Fruit fly (Drosophila melanogaster) whole organism, embryonic: ENCODE results near the gene kek4.

ENCODE experiments used
- Abd-B ChIP-seq: fragments of 200-800 bp; sonication (Bioruptor generic); optimal IDR thresholded peaks from 2 replicates; lab custom pipeline; 2018; ENCODE audit warnings: missing biosample characterization, mild to moderate bottlenecking, missing genetic modification characterization, moderate library complexity
- Adf1 ChIP-seq: fragments of 200-800 bp; sonication (Bioruptor generic); IDR thresholded peaks from 2 replicates; pipeline ENCODE4 v1.3.6; 2022; ENCODE audit warnings: missing biosample characterization, missing genetic modification characterization
- Asciz ChIP-seq: fragments of 200-800 bp; sonication (Bioruptor generic); optimal IDR thresholded peaks from 2 replicates; lab custom pipeline; 2017; ENCODE audit warnings: missing biosample characterization, mild to moderate bottlenecking, missing genetic modification characterization, missing genetic modification reagents
- C15 ChIP-seq: fragments of 200-800 bp; sonication (Bioruptor generic); IDR thresholded peaks from 3 replicates; pipeline ENCODE4 v1.3.6; 2022; ENCODE audit warnings: missing biosample characterization, missing genetic modification characterization
- CG10267 ChIP-seq: fragments of 200-800 bp; sonication (Bioruptor generic); optimal IDR thresholded peaks from 2 replicates; lab custom pipeline; 2018; ENCODE audit warnings: missing biosample characterization, mild to moderate bottlenecking, missing genetic modification characterization, moderate library complexity
- CG10274 ChIP-seq: fragments of 200-800 bp; sonication (Bioruptor generic); optimal IDR thresholded peaks from 3 replicates; lab custom pipeline; 2017; ENCODE audit warnings: missing biosample characterization, mild to moderate bottlenecking, missing genetic modification characterization
- CG12236 ChIP-seq: fragments of 200-800 bp; sonication (Bioruptor generic); optimal IDR thresholded peaks from 2 replicates; lab custom pipeline; 2016; ENCODE audit warnings: missing biosample characterization, missing genetic modification characterization
- CG12391 ChIP-seq: fragments of 200-800 bp; sonication (Bioruptor generic); optimal IDR thresholded peaks from 3 replicates; lab custom pipeline; 2018; ENCODE audit warnings: missing biosample characterization, mild to moderate bottlenecking, missing genetic modification characterization, moderate library complexity
- CG12659 ChIP-seq: fragments of 200-800 bp; sonication (Bioruptor generic); optimal IDR thresholded peaks from 3 replicates; lab custom pipeline; 2017; ENCODE audit warnings: mild to moderate bottlenecking, missing biosample characterization, missing genetic modification reagents, missing genetic modification characterization
- CG1602 ChIP-seq: fragments of 200-800 bp; sonication (Bioruptor generic); optimal IDR thresholded peaks from 3 replicates; lab custom pipeline; 2016; ENCODE audit warnings: missing biosample characterization, missing genetic modification characterization
- CG16779 ChIP-seq: fragments of 200-800 bp; sonication (Bioruptor generic); IDR thresholded peaks from 2 replicates; pipeline ENCODE4 v1.3.6; 2022; ENCODE audit warnings: missing biosample characterization, missing genetic modification characterization
- CG18262 ChIP-seq: fragments of 200-800 bp; optimal IDR thresholded peaks from 3 replicates; lab custom pipeline; 2019; ENCODE audit warnings: missing biosample characterization, mild to moderate bottlenecking, missing genetic modification characterization, moderate library complexity
- CG2202 ChIP-seq: fragments of 200-800 bp; sonication (Bioruptor generic); optimal IDR thresholded peaks from 2 replicates; lab custom pipeline; 2018; ENCODE audit warnings: missing biosample characterization, mild to moderate bottlenecking, missing genetic modification characterization
- CG3407 ChIP-seq: fragments of 200-800 bp; sonication (Bioruptor generic); optimal IDR thresholded peaks from 2 replicates; lab custom pipeline; 2018; ENCODE audit warnings: missing biosample characterization, mild to moderate bottlenecking, missing genetic modification characterization
- CG3847 ChIP-seq: fragments of 200-800 bp; sonication (Bioruptor generic); IDR thresholded peaks from 2 replicates; pipeline ENCODE4 v1.3.6; 2022; ENCODE audit warnings: missing biosample characterization, missing genetic modification characterization
- CG4360 ChIP-seq: fragments of 200-800 bp; sonication (Bioruptor generic); IDR thresholded peaks from 2 replicates; pipeline ENCODE4 v1.3.6; 2022; ENCODE audit warnings: missing biosample characterization, missing genetic modification characterization
- CG5953 ChIP-seq: fragments of 200-800 bp; sonication (Bioruptor generic); IDR thresholded peaks from 2 replicates; pipeline ENCODE4 v1.3.6; 2022; ENCODE audit warnings: missing biosample characterization, missing genetic modification characterization
- CG8290 ChIP-seq, 3 experiments: fragments of 200-800 bp; sonication (Bioruptor generic); optimal IDR thresholded peaks; 2 replicates each; lab custom pipeline; 2016 to 2019; ENCODE audit warnings: missing biosample characterization in 3 of 3, missing genetic modification characterization in 3 of 3, mild to moderate bottlenecking in 2 of 3, moderate library complexity in 1 of 3
- CG9437 ChIP-seq: fragments of 200-800 bp; sonication (Bioruptor generic); optimal IDR thresholded peaks from 2 replicates; lab custom pipeline; 2018; ENCODE audit warnings: missing biosample characterization, mild to moderate bottlenecking, missing genetic modification characterization
- D19A ChIP-seq: fragments of 200-800 bp; optimal IDR thresholded peaks from 3 replicates; lab custom pipeline; 2019; ENCODE audit warnings: missing biosample characterization, mild to moderate bottlenecking, missing genetic modification characterization, moderate library complexity
- Dbx ChIP-seq: fragments of 200-800 bp; sonication (Bioruptor generic); IDR thresholded peaks from 3 replicates; pipeline ENCODE4 v1.3.6; 2022; ENCODE audit warnings: missing biosample characterization, missing genetic modification characterization
- Deaf1 ChIP-seq: fragments of 200-800 bp; optimal IDR thresholded peaks from 3 replicates; lab custom pipeline; 2019; ENCODE audit warnings: missing biosample characterization, mild to moderate bottlenecking, missing genetic modification characterization, moderate library complexity
- Gug ChIP-seq: fragments of 200-800 bp; sonication (Bioruptor generic); IDR thresholded peaks from 4 replicates; pipeline ENCODE4 v1.3.6; 2022; ENCODE audit warnings: missing biosample characterization, missing genetic modification characterization
- Hsf ChIP-seq: fragments of 200-800 bp; sonication (Bioruptor generic); optimal IDR thresholded peaks from 3 replicates; lab custom pipeline; 2016; ENCODE audit warnings: missing biosample characterization, missing genetic modification characterization
- Mad ChIP-seq: fragments of 200-800 bp; sonication (Bioruptor generic); optimal IDR thresholded peaks from 2 replicates; lab custom pipeline; 2016; ENCODE audit warnings: missing biosample characterization, missing genetic modification characterization
- NC2α ChIP-seq: fragments of 200-800 bp; sonication (Bioruptor generic); optimal IDR thresholded peaks from 2 replicates; lab custom pipeline; 2016; ENCODE audit warnings: missing biosample characterization, missing genetic modification characterization
- NfI ChIP-seq: fragments of 200-800 bp; sonication (Bioruptor generic); optimal IDR thresholded peaks from 3 replicates; lab custom pipeline; 2018; ENCODE audit warnings: missing biosample characterization, mild to moderate bottlenecking, missing genetic modification characterization, moderate library complexity
- Poxn ChIP-seq: fragments of 200-800 bp; sonication (Bioruptor generic); IDR thresholded peaks from 2 replicates; pipeline ENCODE4 v1.3.6; 2022; ENCODE audit warnings: missing biosample characterization, missing genetic modification characterization
- Sox102F ChIP-seq: fragments of 200-800 bp; sonication (Bioruptor generic); optimal IDR thresholded peaks from 2 replicates; lab custom pipeline; 2018; ENCODE audit warnings: missing biosample characterization, mild to moderate bottlenecking, missing genetic modification characterization, moderate library complexity
- ase ChIP-seq: fragments of 200-800 bp; sonication (Bioruptor generic); IDR thresholded peaks from 3 replicates; pipeline ENCODE4 v1.3.6; 2022; ENCODE audit warnings: missing biosample characterization, missing genetic modification characterization
- bowl ChIP-seq: fragments of 200-800 bp; sonication (Bioruptor generic); IDR thresholded peaks from 2 replicates; pipeline ENCODE4 v1.3.6; 2022; ENCODE audit warnings: missing biosample characterization, missing genetic modification characterization
- btn ChIP-seq: fragments of 200-800 bp; sonication (Bioruptor generic); optimal IDR thresholded peaks from 2 replicates; lab custom pipeline; 2016; ENCODE audit warnings: missing biosample characterization, missing genetic modification characterization
- caup ChIP-seq: fragments of 200-800 bp; sonication (Bioruptor generic); optimal IDR thresholded peaks from 3 replicates; lab custom pipeline; 2017; ENCODE audit warnings: missing biosample characterization, mild to moderate bottlenecking, missing genetic modification characterization, moderate library complexity; ENCODE audit not compliant: severe bottlenecking
- dm ChIP-seq: fragments of 200-800 bp; sonication (Bioruptor generic); optimal IDR thresholded peaks from 3 replicates; lab custom pipeline; 2016; ENCODE audit warnings: missing biosample characterization, missing genetic modification characterization
- ftz-f1 ChIP-seq: fragments of 200-800 bp; sonication (Bioruptor generic); optimal IDR thresholded peaks from 2 replicates; lab custom pipeline; 2016; ENCODE audit warnings: missing biosample characterization, missing genetic modification characterization
- fu2 ChIP-seq: fragments of 200-800 bp; sonication (Bioruptor generic); optimal IDR thresholded peaks from 2 replicates; lab custom pipeline; 2016; ENCODE audit warnings: missing biosample characterization, missing genetic modification characterization
- gsb-n ChIP-seq: fragments of 200-800 bp; sonication (Bioruptor generic); optimal IDR thresholded peaks from 3 replicates; lab custom pipeline; 2018; ENCODE audit warnings: missing biosample characterization, mild to moderate bottlenecking, missing genetic modification characterization
- maf-S ChIP-seq: fragments of 200-800 bp; sonication (Bioruptor generic); optimal IDR thresholded peaks from 2 replicates; lab custom pipeline; 2016; ENCODE audit warnings: missing biosample characterization, missing genetic modification characterization
- mirr ChIP-seq: fragments of 200-800 bp; sonication (Bioruptor generic); optimal IDR thresholded peaks from 3 replicates; lab custom pipeline; 2018; ENCODE audit warnings: missing biosample characterization, mild to moderate bottlenecking, missing genetic modification characterization
- oc ChIP-seq: fragments of 200-800 bp; sonication (Bioruptor generic); optimal IDR thresholded peaks from 2 replicates; lab custom pipeline; 2018; ENCODE audit warnings: missing biosample characterization, mild to moderate bottlenecking, missing genetic modification characterization, moderate library complexity
- org-1 ChIP-seq: fragments of 200-800 bp; sonication (Bioruptor generic); optimal IDR thresholded peaks from 2 replicates; lab custom pipeline; 2017; ENCODE audit warnings: missing biosample characterization, missing genetic modification characterization
- otp ChIP-seq: fragments of 200-800 bp; sonication (Bioruptor generic); IDR thresholded peaks from 3 replicates; pipeline ENCODE4, ENCODE4 v1.3.6; 2022; ENCODE audit warnings: missing biosample characterization, missing genetic modification characterization
- pros ChIP-seq: fragments of 200-800 bp; sonication (Bioruptor generic); optimal IDR thresholded peaks from 3 replicates; lab custom pipeline; 2019; ENCODE audit warnings: missing biosample characterization, mild to moderate bottlenecking, missing genetic modification characterization, moderate library complexity
- scrt ChIP-seq: fragments of 200-800 bp; sonication (Bioruptor generic); optimal IDR thresholded peaks from 2 replicates; lab custom pipeline; 2018; ENCODE audit warnings: missing biosample characterization, mild to moderate bottlenecking, missing genetic modification characterization, moderate library complexity
- sens ChIP-seq: fragments of 200-800 bp; sonication (Bioruptor generic); peaks from one replicate; lab custom pipeline; 2016; ENCODE audit warnings: missing biosample characterization, missing genetic modification characterization
- sim ChIP-seq: fragments of 200-800 bp; sonication (Bioruptor generic); IDR thresholded peaks from 2 replicates; pipeline ENCODE4 v1.3.6; 2022; ENCODE audit warnings: missing biosample characterization, missing genetic modification characterization
- vvl ChIP-seq: fragments of 200-800 bp; sonication (Bioruptor generic); IDR thresholded peaks from 2 replicates; pipeline ENCODE4 v1.3.6; 2022; ENCODE audit warnings: missing biosample characterization, missing genetic modification characterization
- wdn ChIP-seq: fragments of 200-800 bp; sonication (Bioruptor generic); IDR thresholded peaks from 2 replicates; pipeline ENCODE4 v1.3.6; 2022; ENCODE audit warnings: missing biosample characterization, missing genetic modification characterization
- z ChIP-seq: fragments of 200-800 bp; sonication (Bioruptor generic); IDR thresholded peaks from 3 replicates; pipeline ENCODE4 v1.3.6; 2022; ENCODE audit warnings: missing biosample characterization, missing genetic modification characterization
- zfh1 ChIP-seq: fragments of 200-800 bp; sonication (Bioruptor generic); IDR thresholded peaks from 3 replicates; pipeline ENCODE4 v1.3.6; 2022; ENCODE audit warnings: missing biosample characterization, missing genetic modification characterization

Gene kek4

DNA sequence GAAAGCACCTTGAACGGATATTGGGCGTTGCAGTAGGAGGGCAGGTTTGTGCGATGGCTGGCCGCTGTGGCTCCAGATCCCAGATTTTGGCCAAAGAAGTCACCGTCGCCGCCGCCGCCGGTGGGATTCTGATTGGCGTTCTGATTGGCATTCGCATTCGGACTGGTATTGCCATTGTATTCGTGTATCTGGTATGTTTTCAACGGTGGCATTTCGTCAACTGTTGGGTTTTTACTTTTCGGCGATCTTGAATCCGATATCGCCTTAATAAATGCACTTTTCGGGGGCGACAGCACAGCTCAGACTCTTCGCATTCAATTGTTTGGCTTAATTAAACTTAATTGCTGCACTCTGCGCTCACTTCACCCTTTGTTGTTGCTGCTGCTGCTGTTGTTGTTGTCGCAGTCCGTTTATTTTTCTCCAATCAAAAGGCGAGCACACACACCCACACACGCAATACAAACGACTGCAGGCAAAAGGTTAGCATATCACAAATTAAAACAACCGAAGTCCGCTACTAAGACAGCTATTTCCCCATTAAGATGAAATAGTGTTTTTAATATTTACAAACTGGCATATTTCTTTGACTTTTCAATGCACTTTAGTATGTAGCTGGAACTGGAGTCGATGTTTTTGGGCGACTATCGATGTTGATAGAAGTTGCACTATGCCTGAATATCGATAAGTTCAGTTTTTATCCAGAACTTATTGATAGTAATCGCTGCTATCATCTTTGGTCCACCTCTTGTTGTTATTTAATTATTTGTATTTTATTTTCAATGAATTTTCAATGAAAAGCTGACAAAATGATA lies 4.3 kb upstream of the kek4 start, which contains the start of the genes CG9426 and mRF1 (continued):
- TF ChIP-seq fu2 (peak; percentile 14), CG12659 (GFP tag; lab: Kevin White, UChicago) (peak; percentile 63), Sox102F (GFP tag; lab: Kevin White, UChicago) (no peak), oc (tag; lab: Kevin White, UChicago) (no peak), CG4360 (peak; percentile 97), Poxn (GFP tag; lab: Robert Waterston, UW) (no peak), caup (GFP tag; lab: Kevin White, UChicago) (peak; percentile 5), CG10267 (tag; lab: Kevin White, UChicago) (peak; percentile 77), Mad (GFP tag; lab: Kevin White, UChicago) (no peak), CG8290 (GFP tag; optimal IDR thresholded peaks at IDR 0.05; lab: Kevin White, UChicago) (no peak), CG8290 (tag; optimal IDR thresholded peaks at IDR 0.05; lab: Kevin White, UChicago) (no peak), CG18262 (tag; lab: Kevin White, UChicago) (peak; percentile 15), CG16779 (GFP tag; lab: Robert Waterston, UW) (no peak), CG2202 (tag; lab: Kevin White, UChicago) (no peak), ase (GFP tag; lab: Robert Waterston, UW) (no peak), bowl (GFP tag; lab: Robert Waterston, UW) (no peak), org-1 (no peak), CG12236 (GFP tag; lab: Kevin White, UChicago) (no peak), pros (no peak), D19A (tag; lab: Kevin White, UChicago) (no peak), Asciz (GFP tag; lab: Kevin White, UChicago) (no peak), zfh1 (GFP tag; lab: Robert Waterston, UW) (no peak), Adf1 (GFP tag; lab: Robert Waterston, UW) (no peak), Dbx (GFP tag; lab: Robert Waterston, UW) (0 out of 3 replicates have a peak, but pooled peaks have one; percentile 35), C15 (GFP tag; lab: Robert Waterston, UW) (no peak), maf-S (GFP tag; lab: Kevin White, UChicago) (no peak), CG12391 (tag; lab: Kevin White, UChicago) (peak; percentile 50), dm (GFP tag; lab: Kevin White, UChicago) (peak; percentile 24), sens (GFP tag; lab: Kevin White, UChicago) (peak; percentile 88), mirr (GFP tag; lab: Kevin White, UChicago) (no peak), Deaf1 (tag; lab: Kevin White, UChicago) (no peak), Gug (GFP tag; lab: Robert Waterston, UW) (no peak; the same call in 3 of the 4 replicates), btn (no peak), otp (GFP tag; lab: Robert Waterston, UW) (no peak), vvl (GFP tag; lab: Robert Waterston, UW) (peak; percentile 63), CG9437 (GFP tag; lab: Kevin White, UChicago) (no peak), Abd-B (GFP tag; lab: Kevin White, UChicago) (no peak), z (no peak), scrt (no peak), NC2α (GFP tag; lab: Kevin White, UChicago) (no peak), ftz-f1 (GFP tag; lab: Kevin White, UChicago) (no peak), NfI (no peak), Hsf (peak; percentile 31), gsb-n (no peak), CG3407 (GFP tag; lab: Kevin White, UChicago) (no peak), sim (GFP tag; lab: Robert Waterston, UW) (no peak), CG1602 (GFP tag; lab: Kevin White, UChicago) (no peak), CG3847 (GFP tag; lab: Robert Waterston, UW) (no peak), CG10274 (GFP tag; lab: Kevin White, UChicago) (no peak), wdn (GFP tag; lab: Robert Waterston, UW) (no peak), CG5953 (GFP tag; lab: Robert Waterston, UW) (no peak)
